Worm (Caenorhabditis elegans): Measurements from ENCODE around the gene clec-144.

clec-144 gene

ce11 chrII:11856361-11856760, 24.0 kb upstream of the clec-144 start, which contains the start of gene clh-1:
clh-1 (minus strand) TSS chrII:11856461.
- TF ChIP-seq T22C8.4 (GFP tag; IDR thresholded peaks at IDR 0.05): no peak
- no peak for TF ChIP-seq cog-1 (tag; optimal IDR thresholded peaks at IDR 0.05)
- no peak for TF ChIP-seq flt-1 (GFP tag; IDR thresholded peaks at IDR 0.05)
- no peak for TF ChIP-seq klf-2 (GFP tag; conservative IDR thresholded peaks at IDR 0.05)
- TF ChIP-seq ztf-29 (GFP tag; IDR thresholded peaks at IDR 0.05): no peak
- no peak for TF ChIP-seq ztf-23 (GFP tag; IDR thresholded peaks at IDR 0.05)
- no peak for TF ChIP-seq tab-1 (GFP tag; IDR thresholded peaks at IDR 0.05)
- TF ChIP-seq med-1 (GFP tag; optimal IDR thresholded peaks at IDR 0.05; ENCODE audit: insufficient read depth): no peak
- TF ChIP-seq ref-1 (GFP tag; conservative IDR thresholded peaks at IDR 0.05): no peak

DNA sequence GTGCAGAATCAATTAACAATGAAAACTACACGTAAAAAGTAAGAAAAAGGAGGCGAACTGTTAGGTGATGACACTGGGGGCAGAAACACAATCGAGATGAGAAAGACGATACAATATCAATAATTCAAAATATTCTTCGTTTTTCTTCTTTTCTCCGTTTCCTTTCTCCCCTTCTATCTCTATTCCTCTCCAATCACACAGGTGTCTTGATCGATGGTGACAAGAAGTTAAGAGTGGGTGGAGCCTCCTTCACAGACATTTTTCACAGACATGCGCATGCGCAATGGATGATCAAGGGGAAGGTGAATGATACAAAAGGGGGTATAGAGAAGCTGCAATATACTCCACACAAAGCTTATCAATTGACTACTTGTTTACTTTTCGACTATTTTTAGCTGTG, 22.4 kb upstream of the clec-144 start:
- TF ChIP-seq ztf-23 (GFP tag; IDR thresholded peaks at IDR 0.05) (no peak), ref-1 (GFP tag; conservative IDR thresholded peaks at IDR 0.05) (no peak), tab-1 (GFP tag; IDR thresholded peaks at IDR 0.05) (no peak), ztf-29 (GFP tag; IDR thresholded peaks at IDR 0.05) (no peak), klf-2 (GFP tag; conservative IDR thresholded peaks at IDR 0.05) (no peak), med-1 (GFP tag; optimal IDR thresholded peaks at IDR 0.05; ENCODE audit: insufficient read depth) (no peak), T22C8.4 (GFP tag; IDR thresholded peaks at IDR 0.05) (no peak), cog-1 (tag; optimal IDR thresholded peaks at IDR 0.05) (no peak), flt-1 (GFP tag; IDR thresholded peaks at IDR 0.05) (no peak)

DNA sequence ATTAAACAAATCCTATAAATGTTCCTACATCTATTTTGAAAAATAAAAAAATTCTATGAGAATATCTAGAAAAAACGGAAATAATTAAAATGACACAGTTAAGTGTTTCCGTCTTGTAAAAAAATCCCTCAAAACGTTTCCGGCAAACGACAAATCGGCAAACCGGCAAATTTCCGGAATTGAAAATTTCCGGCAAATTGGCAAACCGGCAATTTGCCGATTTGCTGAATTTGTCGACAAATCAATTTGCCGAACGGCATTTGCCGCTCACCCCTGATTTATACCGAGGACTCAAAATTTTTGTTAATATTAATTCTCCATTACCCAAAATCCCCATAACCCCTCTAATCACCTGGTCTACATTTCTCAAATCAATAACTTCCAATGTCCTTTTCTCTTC, 20.7 kb upstream of the clec-144 start:
- no peak for TF ChIP-seq T22C8.4 (GFP tag; IDR thresholded peaks at IDR 0.05)
- TF ChIP-seq med-1 (GFP tag; optimal IDR thresholded peaks at IDR 0.05; ENCODE audit: insufficient read depth): no peak
- no peak for TF ChIP-seq ref-1 (GFP tag; conservative IDR thresholded peaks at IDR 0.05)
- TF ChIP-seq cog-1 (tag; optimal IDR thresholded peaks at IDR 0.05): no peak
- TF ChIP-seq klf-2 (GFP tag; conservative IDR thresholded peaks at IDR 0.05): no peak

ce11 chrII:11852191-11852901, 20.0 kb upstream of the clec-144 start:
- no peak for TF ChIP-seq flt-1 (GFP tag; IDR thresholded peaks at IDR 0.05)
- no peak for TF ChIP-seq ztf-23 (GFP tag; IDR thresholded peaks at IDR 0.05)
- TF ChIP-seq tab-1 (GFP tag; IDR thresholded peaks at IDR 0.05): no peak
- no peak for TF ChIP-seq ref-1 (GFP tag; conservative IDR thresholded peaks at IDR 0.05)
- no peak for TF ChIP-seq ztf-29 (GFP tag; IDR thresholded peaks at IDR 0.05)
- TF ChIP-seq med-1 (GFP tag; optimal IDR thresholded peaks at IDR 0.05; ENCODE audit: insufficient read depth): no peak
- TF ChIP-seq T22C8.4 (GFP tag; IDR thresholded peaks at IDR 0.05): no peak
- no peak for TF ChIP-seq cog-1 (tag; optimal IDR thresholded peaks at IDR 0.05)
- no peak for TF ChIP-seq klf-2 (GFP tag; conservative IDR thresholded peaks at IDR 0.05)

- no peak for TF ChIP-seq ztf-29 (GFP tag; IDR thresholded peaks at IDR 0.05)
- TF ChIP-seq tab-1 (GFP tag; IDR thresholded peaks at IDR 0.05): no peak
- TF ChIP-seq cog-1 (tag; optimal IDR thresholded peaks at IDR 0.05): no peak
- TF ChIP-seq flt-1 (GFP tag; IDR thresholded peaks at IDR 0.05): no peak
- no peak for TF ChIP-seq ztf-23 (GFP tag; IDR thresholded peaks at IDR 0.05)
- no peak for TF ChIP-seq ref-1 (GFP tag; conservative IDR thresholded peaks at IDR 0.05)
- no peak for TF ChIP-seq med-1 (GFP tag; optimal IDR thresholded peaks at IDR 0.05; ENCODE audit: insufficient read depth)
- TF ChIP-seq T22C8.4 (GFP tag; IDR thresholded peaks at IDR 0.05): no peak
These were observed 17.2 kb upstream of the clec-144 start for ce11 chrII:11849572-11849971.

- TF ChIP-seq ztf-29 (GFP tag; IDR thresholded peaks at IDR 0.05): no peak
- no peak for TF ChIP-seq ztf-23 (GFP tag; IDR thresholded peaks at IDR 0.05)
- no peak for TF ChIP-seq flt-1 (GFP tag; IDR thresholded peaks at IDR 0.05)
- TF ChIP-seq klf-2 (GFP tag; conservative IDR thresholded peaks at IDR 0.05): no peak
- no peak for TF ChIP-seq tab-1 (GFP tag; IDR thresholded peaks at IDR 0.05)
- no peak for TF ChIP-seq med-1 (GFP tag; optimal IDR thresholded peaks at IDR 0.05; ENCODE audit: insufficient read depth)
- no peak for TF ChIP-seq T22C8.4 (GFP tag; IDR thresholded peaks at IDR 0.05)
- TF ChIP-seq cog-1 (tag; optimal IDR thresholded peaks at IDR 0.05): no peak
- no peak for TF ChIP-seq ref-1 (GFP tag; conservative IDR thresholded peaks at IDR 0.05)
These were observed 13.6 kb upstream of the clec-144 start for ce11 chrII:11845954-11846353.

DNA sequence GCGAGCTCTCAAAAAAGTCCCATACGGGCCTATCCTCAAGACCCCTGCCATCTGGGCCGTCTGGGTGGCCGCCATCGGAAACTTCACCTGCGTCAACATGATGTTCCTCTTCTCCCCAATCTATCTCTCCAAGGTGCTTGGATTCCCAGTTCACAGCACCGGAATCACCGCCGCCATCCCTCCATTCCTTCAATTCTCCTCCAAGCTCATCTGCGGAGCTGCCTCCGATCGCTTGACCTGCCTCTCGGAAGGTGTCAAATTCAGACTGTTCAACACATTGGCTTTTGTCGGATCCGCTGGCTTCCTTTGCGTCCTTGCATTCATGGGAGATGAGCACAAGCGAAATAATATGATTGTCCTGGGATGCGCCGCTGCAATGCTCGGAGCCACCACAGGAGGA, 12.6 kb upstream of the clec-144 start:
- no peak for TF ChIP-seq med-1 (GFP tag; optimal IDR thresholded peaks at IDR 0.05; ENCODE audit: insufficient read depth)
- no peak for TF ChIP-seq ref-1 (GFP tag; conservative IDR thresholded peaks at IDR 0.05)
- TF ChIP-seq T22C8.4 (GFP tag; IDR thresholded peaks at IDR 0.05): no peak
- TF ChIP-seq ztf-29 (GFP tag; IDR thresholded peaks at IDR 0.05): no peak
- TF ChIP-seq tab-1 (GFP tag; IDR thresholded peaks at IDR 0.05): no peak
- no peak for TF ChIP-seq flt-1 (GFP tag; IDR thresholded peaks at IDR 0.05)
- TF ChIP-seq ztf-23 (GFP tag; IDR thresholded peaks at IDR 0.05): no peak
- TF ChIP-seq cog-1 (tag; optimal IDR thresholded peaks at IDR 0.05): no peak
- no peak for TF ChIP-seq klf-2 (GFP tag; conservative IDR thresholded peaks at IDR 0.05)

ce11 chrII:11844072-11844471, 11.7 kb upstream of the clec-144 start:
- TF ChIP-seq tab-1 (GFP tag; IDR thresholded peaks at IDR 0.05) (no peak), med-1 (GFP tag; optimal IDR thresholded peaks at IDR 0.05; ENCODE audit: insufficient read depth) (no peak), ztf-23 (GFP tag; IDR thresholded peaks at IDR 0.05) (no peak)

DNA sequence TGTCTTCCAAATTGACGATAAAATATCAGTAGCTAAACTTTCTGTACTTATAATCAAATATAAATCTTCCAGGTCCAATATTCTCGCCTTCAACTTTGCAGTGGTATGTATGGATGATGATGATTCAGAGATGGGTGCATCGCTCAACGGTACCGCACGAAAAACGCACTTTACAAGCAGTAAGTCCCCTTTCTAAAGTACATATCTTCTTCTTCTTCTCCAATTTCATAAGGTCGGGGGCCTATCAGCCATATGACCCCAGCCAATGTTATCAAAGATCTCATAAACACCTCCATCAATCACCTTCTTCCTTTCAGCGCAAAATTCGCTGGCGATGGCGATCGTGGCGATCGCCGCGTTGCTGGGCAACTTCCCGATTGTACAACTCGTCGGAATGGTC, 11.1 kb upstream of the clec-144 start:
- TF ChIP-seq ref-1 (GFP tag; conservative IDR thresholded peaks at IDR 0.05) (no peak), ztf-23 (GFP tag; IDR thresholded peaks at IDR 0.05) (no peak), med-1 (GFP tag; optimal IDR thresholded peaks at IDR 0.05; ENCODE audit: insufficient read depth) (no peak), ztf-29 (GFP tag; IDR thresholded peaks at IDR 0.05) (no peak), klf-2 (GFP tag; conservative IDR thresholded peaks at IDR 0.05) (no peak), T22C8.4 (GFP tag; IDR thresholded peaks at IDR 0.05) (no peak), cog-1 (tag; optimal IDR thresholded peaks at IDR 0.05) (no peak)

DNA sequence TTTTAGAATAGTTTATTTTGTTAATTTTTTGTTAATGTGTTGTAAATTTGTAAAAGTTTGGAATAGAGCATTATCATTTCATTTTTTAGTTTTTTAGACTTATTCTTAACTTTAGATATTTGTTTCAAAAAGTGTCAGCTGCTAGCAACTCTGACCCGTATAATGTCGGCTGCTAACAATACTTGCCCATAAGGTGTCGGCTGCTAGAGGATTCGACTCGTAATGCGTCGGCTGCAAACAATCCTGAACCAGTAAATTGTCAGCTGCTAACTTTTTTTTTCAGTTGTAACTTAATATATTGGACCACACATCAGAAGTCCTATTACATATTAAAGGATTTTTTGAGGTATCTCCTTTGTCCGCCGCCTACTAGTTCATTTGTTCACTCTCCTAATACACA, 10.4 kb upstream of the clec-144 start:
- TF ChIP-seq ztf-29 (GFP tag; IDR thresholded peaks at IDR 0.05): no peak
- no peak for TF ChIP-seq ref-1 (GFP tag; conservative IDR thresholded peaks at IDR 0.05)
- no peak for TF ChIP-seq ztf-23 (GFP tag; IDR thresholded peaks at IDR 0.05)
- TF ChIP-seq tab-1 (GFP tag; IDR thresholded peaks at IDR 0.05): no peak
- TF ChIP-seq cog-1 (tag; optimal IDR thresholded peaks at IDR 0.05): no peak
- TF ChIP-seq flt-1 (GFP tag; IDR thresholded peaks at IDR 0.05): no peak
- TF ChIP-seq med-1 (GFP tag; optimal IDR thresholded peaks at IDR 0.05; ENCODE audit: insufficient read depth): no peak
- no peak for TF ChIP-seq klf-2 (GFP tag; conservative IDR thresholded peaks at IDR 0.05)
- no peak for TF ChIP-seq T22C8.4 (GFP tag; IDR thresholded peaks at IDR 0.05)

Measured in whole organism, midembryonic.